Worm (Caenorhabditis elegans) whole organism, L2 larva: ENCODE data around the gene clc-17.

Source experiments
- dmd-4 ChIP-seq: sonication (generic microtip); optimal IDR thresholded peaks from 2 replicates; lab custom pipeline; 2017; ENCODE audit warnings: missing biosample characterization, missing genetic modification characterization
- nhr-237 ChIP-seq: fragments of 150-350 bp; optimal IDR thresholded peaks from 2 replicates; lab custom pipeline; 2014; ENCODE audit warnings: missing biosample characterization, missing genetic modification characterization

DNA sequence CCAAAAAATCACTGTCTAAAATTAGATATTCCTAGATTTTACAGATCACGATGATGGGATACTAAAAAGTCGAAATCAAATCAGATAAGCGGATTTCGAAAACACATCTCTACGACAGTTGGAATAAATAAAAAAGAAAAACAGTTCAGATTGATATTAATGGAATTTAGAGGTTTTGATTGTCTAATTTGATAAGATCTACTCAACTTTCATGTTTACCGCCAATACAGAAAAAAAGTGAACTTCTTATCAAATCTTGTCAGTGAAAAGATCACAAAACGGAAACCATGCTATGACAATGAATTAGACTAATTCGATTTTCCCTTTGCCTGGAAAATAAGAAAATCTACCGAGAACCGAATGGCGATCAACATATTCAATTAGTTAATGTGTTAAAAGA is 19.1 kb downstream of the clc-17 start:
- TF ChIP-seq nhr-237 (tag; lab: Kevin White, UChicago): no peak
- no peak for TF ChIP-seq dmd-4 (tag; lab: Kevin White, UChicago)
